Fruit fly (Drosophila melanogaster) whole organism, wandering third instar larva: ENCODE results near the gene CG3841.

Source experiments
- Abd-B ChIP-seq: fragments of >200 bp; optimal IDR thresholded peaks from 2 replicates; lab custom pipeline; 2017; ENCODE audit warnings: missing biosample characterization, missing genetic modification characterization
- CG9705 ChIP-seq: fragments of 200-800 bp; sonication (Bioruptor generic); optimal IDR thresholded peaks from 2 replicates; lab custom pipeline; 2018; ENCODE audit warnings: missing biosample characterization, mild to moderate bottlenecking, missing genetic modification characterization
- CrebA ChIP-seq: fragments of 200-800 bp; sonication (Bioruptor generic); optimal IDR thresholded peaks from 2 replicates; lab custom pipeline; 2016; ENCODE audit warnings: missing biosample characterization, mild to moderate bottlenecking, missing genetic modification characterization, borderline replicate concordance
- Dif ChIP-seq: fragments of 200-275, 200-300 bp; sonication (Bioruptor generic); optimal IDR thresholded peaks from 2 replicates; lab custom pipeline; 2018; ENCODE audit warnings: missing biosample characterization, missing genetic modification characterization; ENCODE audit not compliant: partially characterized antibody
- GATAd ChIP-seq: sonication (Bioruptor generic); optimal IDR thresholded peaks from 2 replicates; lab custom pipeline; 2016; ENCODE audit warnings: missing biosample characterization, missing genetic modification characterization
- HLH106 ChIP-seq: fragments of 200-800 bp; optimal IDR thresholded peaks from 3 replicates; lab custom pipeline; 2019; ENCODE audit warnings: missing biosample characterization, mild to moderate bottlenecking, missing genetic modification characterization, moderate library complexity
- Hnf4 ChIP-seq: fragments of 200-800 bp; sonication (Bioruptor generic); optimal IDR thresholded peaks from 2 replicates; lab custom pipeline; 2016; ENCODE audit warnings: missing biosample characterization, mild to moderate bottlenecking, missing genetic modification characterization
- Jra ChIP-seq: sonication (Bioruptor generic); optimal IDR thresholded peaks from 2 replicates; lab custom pipeline; 2016; ENCODE audit warnings: missing biosample characterization, missing genetic modification characterization
- Mio ChIP-seq: sonication (Bioruptor generic); optimal IDR thresholded peaks from 2 replicates; lab custom pipeline; 2016; ENCODE audit warnings: missing biosample characterization, missing genetic modification characterization
- Myc ChIP-seq: fragments of >200 bp; optimal IDR thresholded peaks from 2 replicates; lab custom pipeline; 2017
- OdsH ChIP-seq: fragments of 200-800 bp; sonication (Bioruptor generic); optimal IDR thresholded peaks from 2 replicates; lab custom pipeline; 2016; ENCODE audit warnings: missing biosample characterization, mild to moderate bottlenecking, missing genetic modification characterization
- Rel ChIP-seq, 2 experiments: fragments of 200-800 bp; sonication (Bioruptor generic) in 1 of 2; optimal IDR thresholded peaks; 2 replicates in 1 of 2; 3 replicates in 1 of 2; lab custom pipeline; 2016 to 2019; ENCODE audit warnings: mild to moderate bottlenecking in 2 of 2, missing biosample characterization in 2 of 2, missing genetic modification characterization in 2 of 2, moderate library complexity in 1 of 2
- Vsx2 ChIP-seq: fragments of 200-300, 225-300 bp; sonication (Bioruptor generic); optimal IDR thresholded peaks from 2 replicates; lab custom pipeline; 2018; ENCODE audit warnings: missing biosample characterization, missing genetic modification characterization; ENCODE audit not compliant: partially characterized antibody
- br ChIP-seq: fragments of 200-800 bp; sonication (Bioruptor generic); optimal IDR thresholded peaks from 2 replicates; lab custom pipeline; 2016; ENCODE audit warnings: missing biosample characterization, missing genetic modification characterization
- dl ChIP-seq, 2 experiments: fragments of 175-275, 200-275 bp in 1 of 2; fragments of 200-275 bp in 1 of 2; sonication (Bioruptor generic); optimal IDR thresholded peaks; lab custom pipeline; 2018; ENCODE audit warnings: mild to moderate bottlenecking in 2 of 2, missing biosample characterization in 2 of 2, missing genetic modification characterization in 2 of 2, moderate library complexity in 2 of 2; ENCODE audit not compliant: partially characterized antibody in 2 of 2, insufficient read depth in 1 of 2
- dmrt93B ChIP-seq: fragments of 200-800 bp; sonication (Bioruptor generic); optimal IDR thresholded peaks from 2 replicates; lab custom pipeline; 2018; ENCODE audit warnings: missing biosample characterization, mild to moderate bottlenecking, missing genetic modification characterization
- dsf ChIP-seq: sonication (Bioruptor generic); optimal IDR thresholded peaks from 2 replicates; lab custom pipeline; 2016; ENCODE audit warnings: missing biosample characterization, missing genetic modification characterization, borderline replicate concordance
- ey ChIP-seq: fragments of 200-800 bp; sonication (Bioruptor generic); optimal IDR thresholded peaks from 2 replicates; lab custom pipeline; 2016; ENCODE audit warnings: missing biosample characterization, missing genetic modification characterization
- foxo ChIP-seq, 2 experiments: fragments of 200-800 bp; sonication (Bioruptor generic); optimal IDR thresholded peaks; 2 replicates in 1 of 2; 3 replicates in 1 of 2; lab custom pipeline; 2016 to 2017; ENCODE audit warnings: missing biosample characterization in 2 of 2, missing genetic modification characterization in 2 of 2
- fru ChIP-seq: fragments of 200-800 bp; sonication (Bioruptor generic); optimal IDR thresholded peaks from 3 replicates; lab custom pipeline; 2016; ENCODE audit warnings: missing biosample characterization, mild to moderate bottlenecking, missing genetic modification characterization
- h ChIP-seq: fragments of 200-800 bp; sonication (Bioruptor generic); optimal IDR thresholded peaks from 3 replicates; lab custom pipeline; 2016; ENCODE audit warnings: missing biosample characterization, mild to moderate bottlenecking, missing genetic modification characterization
- jim ChIP-seq: fragments of 175-275, 200-325 bp; sonication (Bioruptor generic); optimal IDR thresholded peaks from 2 replicates; lab custom pipeline; 2016; ENCODE audit warnings: missing biosample characterization, mild to moderate bottlenecking, missing genetic modification characterization
- lola ChIP-seq: fragments of >200 bp; optimal IDR thresholded peaks from 2 replicates; lab custom pipeline; 2017; ENCODE audit warnings: missing biosample characterization, missing genetic modification characterization
- psq ChIP-seq: fragments of 200-800 bp; sonication (Bioruptor generic); optimal IDR thresholded peaks from 3 replicates; lab custom pipeline; 2017; ENCODE audit warnings: missing biosample characterization, mild to moderate bottlenecking, missing genetic modification characterization, moderate library complexity
- rgr ChIP-seq: fragments of 200-800 bp; sonication (Bioruptor generic); optimal IDR thresholded peaks from 3 replicates; lab custom pipeline; 2016; ENCODE audit warnings: missing biosample characterization, mild to moderate bottlenecking, missing genetic modification characterization
- sage ChIP-seq: fragments of 200-800 bp; sonication (Bioruptor generic); optimal IDR thresholded peaks from 2 replicates; lab custom pipeline; 2016; ENCODE audit warnings: missing biosample characterization, mild to moderate bottlenecking, missing genetic modification characterization
- sv ChIP-seq: fragments of 200-800 bp; sonication (Bioruptor generic); optimal IDR thresholded peaks from 3 replicates; lab custom pipeline; 2016; ENCODE audit warnings: missing biosample characterization, missing genetic modification characterization
- tai ChIP-seq: sonication (Bioruptor generic); optimal IDR thresholded peaks from 2 replicates; lab custom pipeline; 2016; ENCODE audit warnings: missing biosample characterization, missing genetic modification characterization
- usp ChIP-seq: fragments of >200 bp; optimal IDR thresholded peaks from 2 replicates; lab custom pipeline; 2017; ENCODE audit warnings: missing biosample characterization, missing genetic modification characterization
- woc ChIP-seq: sonication (Bioruptor generic); optimal IDR thresholded peaks from 2 replicates; lab custom pipeline; 2016; ENCODE audit warnings: missing biosample characterization, mild to moderate bottlenecking, missing genetic modification characterization

CG3841 gene

dm6 chr2L:9589176-9589575, at the start of gene CG3841:
CG3841 (plus strand) TSS chr2L:9589476.
- TF ChIP-seq fru (GFP tag; lab: Kevin White, UChicago) (no peak), OdsH (GFP tag; lab: Kevin White, UChicago) (no peak), Rel (GFP tag; optimal IDR thresholded peaks at IDR 0.05; lab: Kevin White, UChicago) (no peak), Rel (tag; optimal IDR thresholded peaks at IDR 0.05; lab: Kevin White, UChicago) (no peak), Hnf4 (GFP tag; lab: Kevin White, UChicago) (no peak), dmrt93B (GFP tag; lab: Kevin White, UChicago) (no peak), jim (no peak), ey (GFP tag; lab: Kevin White, UChicago) (no peak), rgr (GFP tag; lab: Kevin White, UChicago) (no peak), lola (no peak), Vsx2 (GFP tag; lab: Kevin White, UChicago) (no peak)
- TF ChIP-seq, all 38 proteins: peak for 0

- TF ChIP-seq dsf (GFP tag; lab: Kevin White, UChicago) (no peak), ey (GFP tag; lab: Kevin White, UChicago) (no peak), tai (no peak), fru (GFP tag; lab: Kevin White, UChicago) (peak; percentile 36), dmrt93B (GFP tag; lab: Kevin White, UChicago) (no peak), usp (GFP tag; lab: Kevin White, UChicago) (no peak), Myc (lab: Kevin White, UChicago) (no peak), foxo (GFP tag; optimal IDR thresholded peaks at IDR 0.05; lab: Kevin White, UChicago) (no peak)
Measured at dm6 chr2L:9539988-9540573, 49.2 kb upstream of the CG3841 start, which contains the start of gene CG17855. CG17855 (plus strand) TSS chr2L:9540523.

DNA sequence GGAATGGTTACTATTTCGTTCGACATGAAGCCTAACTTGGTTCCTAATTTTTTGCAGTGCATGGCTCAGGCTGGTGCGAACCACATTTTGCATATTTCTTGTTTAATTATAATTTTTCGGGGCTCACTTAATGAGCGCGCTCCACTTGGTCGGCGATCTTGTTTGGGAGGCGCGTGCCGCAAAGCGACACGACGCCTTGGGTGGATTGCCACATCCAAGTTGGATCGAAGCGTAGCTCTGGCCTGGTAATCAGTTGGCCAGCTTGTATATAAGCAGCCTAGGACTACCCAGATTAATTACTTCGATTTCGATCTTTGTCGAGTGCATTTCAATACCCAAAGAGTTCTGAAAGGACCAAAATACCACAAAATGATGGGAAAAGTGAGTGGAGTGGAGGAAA, 46.7 kb upstream of the CG3841 start, which contains the start of gene Cpr30B:
Cpr30B (plus strand) TSS at position 301 of the 400 bp plus-strand sequence.
- TF ChIP-seq CG9705: no peak
- TF ChIP-seq sage (GFP tag; lab: Kevin White, UChicago): no peak
- TF ChIP-seq Jra (GFP tag; lab: Kevin White, UChicago): no peak
- no peak for TF ChIP-seq br (GFP tag; lab: Kevin White, UChicago)
- TF ChIP-seq sv (GFP tag; lab: Kevin White, UChicago): no peak
- no peak for TF ChIP-seq lola
- no peak for TF ChIP-seq Abd-B (GFP tag; lab: Kevin White, UChicago)
- TF ChIP-seq woc (GFP tag; lab: Kevin White, UChicago): no peak
- no peak for TF ChIP-seq tai
- TF ChIP-seq foxo (GFP tag; optimal IDR thresholded peaks at IDR 0.05; lab: Kevin White, UChicago): no peak
- TF ChIP-seq OdsH (GFP tag; lab: Kevin White, UChicago): no peak
- TF ChIP-seq h (GFP tag; lab: Kevin White, UChicago): no peak
- TF ChIP-seq psq (GFP tag; lab: Kevin White, UChicago): no peak
- TF ChIP-seq CrebA (GFP tag; lab: Kevin White, UChicago): no peak
- TF ChIP-seq GATAd (GFP tag; lab: Kevin White, UChicago): no peak
- no peak for TF ChIP-seq HLH106
- no peak for TF ChIP-seq Myc (lab: Kevin White, UChicago)
- TF ChIP-seq dl (GFP tag; optimal IDR thresholded peaks at IDR 0.05; lab: Kevin White, UChicago; ENCODE audit: insufficient read depth in 1 of 2, partially characterized antibody in 2 of 2): no peak
- TF ChIP-seq Mio (GFP tag; lab: Kevin White, UChicago): no peak

- TF ChIP-seq Mio (GFP tag; lab: Kevin White, UChicago) (no peak), HLH106 (no peak), foxo (GFP tag; optimal IDR thresholded peaks at IDR 0.05; lab: Kevin White, UChicago) (no peak), Jra (GFP tag; lab: Kevin White, UChicago) (no peak), GATAd (GFP tag; lab: Kevin White, UChicago) (no peak), sv (GFP tag; lab: Kevin White, UChicago) (no peak), dmrt93B (GFP tag; lab: Kevin White, UChicago) (no peak), Dif (GFP tag; lab: Kevin White, UChicago) (no peak), h (GFP tag; lab: Kevin White, UChicago) (no peak), lola (no peak)
Measured at dm6 chr2L:9543871-9544270, 45.4 kb upstream of the CG3841 start, which contains the start of gene CG13113. CG13113 (plus strand) TSS chr2L:9544171.
